Fruit fly (Drosophila melanogaster) whole organism, wandering third instar larva: ENCODE results near the gene sra.

Source experiments
- Abd-B ChIP-seq: fragments of >200 bp; optimal IDR thresholded peaks from 2 replicates; lab custom pipeline; 2017; ENCODE audit warnings: missing biosample characterization, missing genetic modification characterization
- GATAd ChIP-seq: sonication (Bioruptor generic); optimal IDR thresholded peaks from 2 replicates; lab custom pipeline; 2016; ENCODE audit warnings: missing biosample characterization, missing genetic modification characterization
- Myc ChIP-seq: fragments of >200 bp; optimal IDR thresholded peaks from 2 replicates; lab custom pipeline; 2017
- OdsH ChIP-seq: fragments of 200-800 bp; sonication (Bioruptor generic); optimal IDR thresholded peaks from 2 replicates; lab custom pipeline; 2016; ENCODE audit warnings: missing biosample characterization, mild to moderate bottlenecking, missing genetic modification characterization
- h ChIP-seq: fragments of 200-800 bp; sonication (Bioruptor generic); optimal IDR thresholded peaks from 3 replicates; lab custom pipeline; 2016; ENCODE audit warnings: missing biosample characterization, mild to moderate bottlenecking, missing genetic modification characterization
- jim ChIP-seq: fragments of 175-275, 200-325 bp; sonication (Bioruptor generic); optimal IDR thresholded peaks from 2 replicates; lab custom pipeline; 2016; ENCODE audit warnings: missing biosample characterization, mild to moderate bottlenecking, missing genetic modification characterization
- lola ChIP-seq: fragments of >200 bp; optimal IDR thresholded peaks from 2 replicates; lab custom pipeline; 2017; ENCODE audit warnings: missing biosample characterization, missing genetic modification characterization
- psq ChIP-seq: fragments of 200-800 bp; sonication (Bioruptor generic); optimal IDR thresholded peaks from 3 replicates; lab custom pipeline; 2017; ENCODE audit warnings: missing biosample characterization, mild to moderate bottlenecking, missing genetic modification characterization, moderate library complexity
- sv ChIP-seq: fragments of 200-800 bp; sonication (Bioruptor generic); optimal IDR thresholded peaks from 3 replicates; lab custom pipeline; 2016; ENCODE audit warnings: missing biosample characterization, missing genetic modification characterization
- woc ChIP-seq: sonication (Bioruptor generic); optimal IDR thresholded peaks from 2 replicates; lab custom pipeline; 2016; ENCODE audit warnings: missing biosample characterization, mild to moderate bottlenecking, missing genetic modification characterization

dm6 chr3R:16236713-16237641, 50.2 kb downstream of the sra start:
- TF ChIP-seq woc (peak; percentile 89), h (GFP tag; lab: Kevin White, UChicago) (peak; percentile 92), Abd-B (GFP tag; lab: Kevin White, UChicago) (no peak), GATAd (GFP tag; lab: Kevin White, UChicago) (no peak), sv (GFP tag; lab: Kevin White, UChicago) (peak; percentile 85), jim (GFP tag; lab: Kevin White, UChicago) (peak; percentile 68), Myc (lab: Kevin White, UChicago) (no peak), psq (peak; percentile 98), OdsH (GFP tag; lab: Kevin White, UChicago) (peak; percentile 98), lola (no peak)
